Worm (Caenorhabditis elegans): ENCODE data around the gene ins-13.

DNA sequence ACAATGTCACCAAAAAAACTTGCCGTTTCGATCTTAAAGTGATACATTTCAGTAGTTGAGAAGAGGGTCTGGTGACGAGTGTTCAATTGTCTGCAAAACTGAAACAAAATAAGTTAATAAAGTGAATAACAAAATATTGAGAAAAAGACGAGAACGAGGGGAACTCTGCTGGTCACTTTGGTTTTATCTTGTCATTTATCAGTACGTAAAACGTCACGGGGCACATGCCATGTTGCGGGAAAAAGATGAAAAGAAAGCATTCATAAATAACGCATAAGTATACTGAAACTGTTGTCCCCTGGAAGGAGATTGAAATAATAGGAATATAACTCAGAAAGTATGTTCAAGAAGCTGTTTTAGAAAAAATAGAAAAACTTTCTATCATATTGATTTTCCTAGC, 29.8 kb downstream of the ins-13 start, which contains the start of gene sahd-1:
- TF ChIP-seq ztf-23 (GFP tag; IDR thresholded peaks at IDR 0.05) = no peak
- TF ChIP-seq tab-1 (GFP tag; IDR thresholded peaks at IDR 0.05) = no peak
- no peak for TF ChIP-seq cog-1 (tag; optimal IDR thresholded peaks at IDR 0.05)
- TF ChIP-seq ztf-29 (GFP tag; IDR thresholded peaks at IDR 0.05) = no peak
- no peak for TF ChIP-seq klf-2 (GFP tag; conservative IDR thresholded peaks at IDR 0.05)
- no peak for TF ChIP-seq flt-1 (GFP tag; IDR thresholded peaks at IDR 0.05)
- TF ChIP-seq med-1 (GFP tag; optimal IDR thresholded peaks at IDR 0.05; ENCODE audit: insufficient read depth) = no peak
- no peak for TF ChIP-seq ref-1 (GFP tag; conservative IDR thresholded peaks at IDR 0.05)
- no peak for TF ChIP-seq T22C8.4 (GFP tag; IDR thresholded peaks at IDR 0.05)

Data from whole organism, midembryonic.